Fruit fly (Drosophila melanogaster): Measurements from ENCODE around the gene Atg3.
A peak's percentile ranks its signal among the peaks of the same experiment; 100 is the strongest.

The Atg3 gene

DNA sequence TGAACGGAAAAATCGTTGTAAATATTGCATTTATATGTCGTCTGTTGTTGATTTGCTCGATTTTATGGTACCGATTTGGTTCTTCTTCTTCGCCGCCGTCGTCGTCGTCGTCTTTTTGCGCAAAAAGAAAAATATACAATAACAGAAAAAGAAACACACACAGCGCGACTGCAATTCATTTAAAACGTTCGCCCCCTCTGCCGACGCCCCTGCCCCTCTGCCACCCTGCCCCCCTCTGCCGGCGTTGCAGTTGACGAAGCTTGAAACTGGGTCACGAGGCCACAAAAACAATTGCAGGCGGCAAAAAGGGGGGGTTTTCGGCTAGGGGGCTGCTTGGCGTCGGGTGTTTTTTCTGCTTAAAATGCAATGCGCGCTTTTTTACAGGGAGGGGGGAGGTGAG, 35.1 kb downstream of the Atg3 start (continued):
- TF ChIP-seq Ptx1 (GFP tag; IDR thresholded peaks at IDR 0.05) (0 out of 2 replicates have a peak, but pooled peaks have one; percentile 5), CG10959 (GFP tag; IDR thresholded peaks at IDR 0.05) (no peak), Hr3 (GFP tag; optimal IDR thresholded peaks at IDR 0.05) (peak; percentile 79), slbo (GFP tag; IDR thresholded peaks at IDR 0.05) (0 out of 2 replicates have a peak, but pooled peaks have one; percentile 19), lov (optimal IDR thresholded peaks at IDR 0.05) (no peak), lov (GFP tag; IDR thresholded peaks at IDR 0.05) (0 out of 3 replicates have a peak, but pooled peaks have one; percentile 49), row (GFP tag; IDR thresholded peaks at IDR 0.05) (0 out of 3 replicates have a peak, but pooled peaks have one; percentile 12)

DNA sequence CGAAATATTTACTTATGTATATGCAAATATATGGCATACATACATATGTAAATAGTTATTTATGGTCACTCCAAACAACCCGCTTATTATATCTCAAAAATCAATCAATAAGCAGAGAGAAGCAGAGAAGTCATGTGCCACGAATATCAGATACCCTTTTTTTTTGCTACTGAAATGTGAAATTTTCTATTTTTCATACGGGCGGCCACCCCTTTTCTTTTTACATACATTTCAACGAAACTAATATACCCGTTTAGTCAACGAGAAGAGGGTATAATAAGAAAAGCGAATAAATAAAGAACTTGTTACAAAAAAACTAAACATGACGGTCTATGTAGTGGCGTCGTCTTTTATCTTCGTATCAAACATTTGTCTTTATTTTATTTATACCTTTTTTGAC, 36.1 kb downstream of the Atg3 start:
- TF ChIP-seq Dad (GFP tag; optimal IDR thresholded peaks at IDR 0.05): peak; percentile 28
- TF ChIP-seq CG12299 (tag; optimal IDR thresholded peaks at IDR 0.05): no peak
- peak; percentile 47; the same call in 2 of the 3 replicates for TF ChIP-seq CG17361 (GFP tag; IDR thresholded peaks at IDR 0.05)
- peak; percentile 61; the same call in 2 of the 3 replicates for TF ChIP-seq CG2889 (GFP tag; IDR thresholded peaks at IDR 0.05)
- TF ChIP-seq Hmx (GFP tag; optimal IDR thresholded peaks at IDR 0.05): no peak
- no peak for TF ChIP-seq Spps (tag; optimal IDR thresholded peaks at IDR 0.05)
- TF ChIP-seq rib (GFP tag; IDR thresholded peaks at IDR 0.05): no peak
- no peak for TF ChIP-seq CG3838 (GFP tag; optimal IDR thresholded peaks at IDR 0.05)
- TF ChIP-seq tll (GFP tag; optimal IDR thresholded peaks at IDR 0.05): no peak
- TF ChIP-seq CG6791 (GFP tag; IDR thresholded peaks at IDR 0.05; ENCODE audit: partially characterized antibody): no peak
- peak; percentile 40 for TF ChIP-seq ftz-f1 (GFP tag; optimal IDR thresholded peaks at IDR 0.05)
- peak; percentile 51 for TF ChIP-seq Dek (tag; optimal IDR thresholded peaks at IDR 0.05)
- TF ChIP-seq Xrp1 (GFP tag; IDR thresholded peaks at IDR 0.05): peak; percentile 58
- TF ChIP-seq CG10274 (GFP tag; optimal IDR thresholded peaks at IDR 0.05): peak; percentile 35
- no peak for TF ChIP-seq wek (GFP tag; optimal IDR thresholded peaks at IDR 0.05)
- no peak for TF ChIP-seq CG10654 (GFP tag; optimal IDR thresholded peaks at IDR 0.05)
- no peak for TF ChIP-seq ac (GFP tag; optimal IDR thresholded peaks at IDR 0.05)
- TF ChIP-seq peb (GFP tag; IDR thresholded peaks at IDR 0.05): peak; percentile 42; the same call in 1 of the 2 replicates
- TF ChIP-seq CG13775 (GFP tag; optimal IDR thresholded peaks at IDR 0.05): no peak
- TF ChIP-seq pan (optimal IDR thresholded peaks at IDR 0.05): no peak
- peak in 1 of 2 experiments; percentile 91 for TF ChIP-seq pan (GFP tag; optimal IDR thresholded peaks at IDR 0.05 in 1 of 2, IDR thresholded peaks at IDR 0.05 in 1 of 2)
- TF ChIP-seq Mes4 (GFP tag; optimal IDR thresholded peaks at IDR 0.05): peak; percentile 14
- TF ChIP-seq CG9609 (GFP tag; optimal IDR thresholded peaks at IDR 0.05): peak; percentile 58
- no peak for TF ChIP-seq pb (GFP tag; optimal IDR thresholded peaks at IDR 0.05)
- TF ChIP-seq D19A (tag; optimal IDR thresholded peaks at IDR 0.05): peak; percentile 74
- TF ChIP-seq ase (GFP tag; IDR thresholded peaks at IDR 0.05): peak; percentile 79; the same call in 2 of the 3 replicates
- peak; percentile 15 for TF ChIP-seq CG13296 (GFP tag; optimal IDR thresholded peaks at IDR 0.05)
- TF ChIP-seq CG6175 (GFP tag; IDR thresholded peaks at IDR 0.05): no peak
- no peak for TF ChIP-seq B-H2 (GFP tag; optimal IDR thresholded peaks at IDR 0.05)
- no peak for TF ChIP-seq Max (GFP tag; optimal IDR thresholded peaks at IDR 0.05)
- TF ChIP-seq crp (GFP tag; optimal IDR thresholded peaks at IDR 0.05): no peak
- TF ChIP-seq mirr (GFP tag; optimal IDR thresholded peaks at IDR 0.05): no peak
- peak; percentile 38 for TF ChIP-seq CG2120 (GFP tag; optimal IDR thresholded peaks at IDR 0.05)
- no peak for TF ChIP-seq YL-1 (GFP tag; optimal IDR thresholded peaks at IDR 0.05)
- TF ChIP-seq CG7556 (GFP tag; optimal IDR thresholded peaks at IDR 0.05): peak; percentile 12
- no peak for TF ChIP-seq disco-r (GFP tag; optimal IDR thresholded peaks at IDR 0.05)
- TF ChIP-seq NC2β (GFP tag; optimal IDR thresholded peaks at IDR 0.05): no peak
- TF ChIP-seq ci (GFP tag; IDR thresholded peaks at IDR 0.05): peak; percentile 84
- TF ChIP-seq croc (GFP tag; conservative IDR thresholded peaks at IDR 0.05): no peak
- no peak for TF ChIP-seq p53 (GFP tag; optimal IDR thresholded peaks at IDR 0.05)
- no peak for TF ChIP-seq CG4360 (GFP tag; IDR thresholded peaks at IDR 0.05)
- peak; percentile 50; the same call in 1 of the 3 replicates for TF ChIP-seq CG14860 (GFP tag; IDR thresholded peaks at IDR 0.05; ENCODE audit: partially characterized antibody)
- TF ChIP-seq bcd (GFP tag; optimal IDR thresholded peaks at IDR 0.05): peak; percentile 23
- no peak for TF ChIP-seq CG14710 (tag; optimal IDR thresholded peaks at IDR 0.05)

Measured in whole organism, embryonic.